Fruit fly (Drosophila melanogaster) ovary, adult (tissue): Measurements from ENCODE around the gene Rpp14b.

Experiments
- CG17801 ChIP-seq: fragments of 200-800 bp; optimal IDR thresholded peaks from 2 replicates; lab custom pipeline; 2019; ENCODE audit warnings: missing biosample characterization, mild to moderate bottlenecking, missing genetic modification characterization, moderate library complexity; ENCODE audit not compliant: partially characterized antibody

The Rpp14b gene

DNA sequence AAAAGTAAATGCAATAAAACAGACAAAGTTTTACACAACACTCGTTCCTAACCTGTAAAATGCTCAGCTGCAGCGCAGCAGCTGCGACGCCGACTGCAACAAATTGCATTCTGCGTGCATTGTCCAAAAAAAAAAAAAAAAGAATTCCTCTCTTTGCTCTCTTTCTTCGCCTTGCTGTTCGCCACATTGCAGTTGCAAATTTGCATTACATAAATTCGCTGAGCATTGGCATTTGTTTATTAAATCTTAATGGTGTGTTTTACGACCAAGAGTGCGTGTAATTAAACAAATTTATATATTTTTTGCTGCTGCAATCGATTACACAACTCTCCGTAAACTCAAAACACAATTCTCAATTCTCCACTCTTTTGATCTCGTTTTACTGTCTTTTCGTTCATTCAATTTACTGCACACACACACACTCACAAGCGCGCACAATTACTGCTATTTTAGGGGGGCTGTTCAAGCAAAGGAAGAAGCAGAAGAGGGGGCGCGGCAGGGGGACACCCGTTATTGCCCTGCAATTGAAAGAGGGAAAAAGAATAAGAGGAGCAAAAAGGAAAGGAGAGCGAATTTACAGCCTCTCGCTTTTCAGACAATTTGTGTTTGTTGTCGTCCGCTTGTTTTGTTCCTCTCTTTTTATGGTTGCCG, 44.7 kb downstream of the Rpp14b start:
- TF ChIP-seq CG17801 (GFP tag; lab: Kevin White, UChicago): no peak

dm6 chr3R:30100976-30101332, 45.2 kb downstream of the Rpp14b start:
- TF ChIP-seq CG17801 (GFP tag; lab: Kevin White, UChicago): no peak

- TF ChIP-seq CG17801 (GFP tag; lab: Kevin White, UChicago): no peak
Observed at dm6 chr3R:30101389-30101935, 45.7 kb downstream of the Rpp14b start.

dm6 chr3R:30102806-30103619, 47.3 kb downstream of the Rpp14b start:
- TF ChIP-seq CG17801 (GFP tag; lab: Kevin White, UChicago): peak; percentile 19

- TF ChIP-seq CG17801 (GFP tag; lab: Kevin White, UChicago): no peak
Observed at dm6 chr3R:30104912-30105510, 49.3 kb downstream of the Rpp14b start.

dm6 chr3R:30105808-30106207, 50.1 kb downstream of the Rpp14b start:
- no peak for TF ChIP-seq CG17801 (GFP tag; lab: Kevin White, UChicago)
